Fruit fly (Drosophila melanogaster): ENCODE measurements around the gene CG3815.

DNA sequence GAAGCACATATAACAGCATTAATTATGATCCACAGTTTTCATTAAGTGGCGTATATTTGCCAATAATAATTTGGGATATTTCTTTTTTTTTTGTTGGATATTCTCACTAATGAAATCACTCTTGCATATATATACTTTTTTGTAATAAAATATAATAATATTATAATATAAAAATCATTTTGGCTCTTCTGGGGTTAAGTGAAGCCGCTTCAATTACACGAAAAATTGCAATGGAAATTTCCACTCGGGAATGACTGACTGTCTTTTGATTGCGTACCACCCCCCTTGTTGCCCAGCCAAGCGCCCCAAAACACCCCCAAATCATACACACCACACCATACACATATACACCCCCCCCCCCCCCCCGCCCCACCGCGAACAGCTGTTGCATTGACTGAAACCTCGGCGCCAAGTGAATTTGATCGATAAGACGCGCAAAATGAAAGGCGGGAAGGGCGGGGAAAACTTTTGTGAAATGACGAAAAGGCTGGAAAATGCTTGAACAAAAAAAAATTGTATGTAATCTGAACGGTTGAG lies 49.4 kb downstream of the CG3815 start:
- TF ChIP-seq CTCF (optimal IDR thresholded peaks at IDR 0.05): no peak
- no peak for TF ChIP-seq CG8478 (optimal IDR thresholded peaks at IDR 0.05)
